Fruit fly (Drosophila melanogaster): ENCODE results near the gene Ten-m.

DNA sequence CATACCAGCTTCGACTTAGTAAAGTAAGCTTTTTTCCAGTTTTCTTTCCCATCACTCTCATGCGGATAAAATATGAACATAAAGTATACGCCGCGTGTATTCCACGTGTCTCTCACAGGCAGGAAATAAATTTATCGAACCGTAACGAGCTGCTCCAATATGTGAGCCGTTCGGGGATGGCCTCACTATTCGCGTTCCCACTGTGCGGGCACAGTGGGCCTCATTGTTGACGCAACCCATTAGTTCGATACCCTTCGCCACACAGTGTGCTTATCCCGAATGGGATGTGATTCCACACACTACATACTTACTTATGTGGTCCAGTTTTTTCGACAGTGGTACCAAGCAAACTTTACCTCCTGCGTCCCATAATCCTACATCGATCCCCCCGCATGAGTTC lies 131.7 kb downstream of the Ten-m start:
- TF ChIP-seq CG17806 (tag; optimal IDR thresholded peaks at IDR 0.05) (no peak), Ets98B (GFP tag; IDR thresholded peaks at IDR 0.05) (no peak), CG32121 (GFP tag; IDR thresholded peaks at IDR 0.05) (no peak), CG15710 (tag; optimal IDR thresholded peaks at IDR 0.05) (no peak), CG34367 (tag; optimal IDR thresholded peaks at IDR 0.05) (no peak)
